Worm (Caenorhabditis elegans) whole organism, L4 larva: ENCODE measurements around the gene T14G11.1.
A peak's percentile ranks its signal among the peaks of the same experiment; 100 is the strongest.

Experiments
- F10B5.3 ChIP-seq: sonication (generic microtip); optimal IDR thresholded peaks from 2 replicates; lab custom pipeline; 2016; ENCODE audit warnings: mild to moderate bottlenecking, missing genetic modification characterization, missing compliant biosample characterization
- F26F4.8 ChIP-seq: fragments of 200-800 bp; sonication (Bioruptor generic); conservative IDR thresholded peaks from 2 replicates; pipeline ENCODE4 v1.3.6; 2022; ENCODE audit warnings: missing genetic modification characterization, missing compliant biosample characterization
- F37D6.2 ChIP-seq: sonication (generic microtip); optimal IDR thresholded peaks from 2 replicates; lab custom pipeline; 2016; ENCODE audit warnings: mild to moderate bottlenecking, missing genetic modification characterization, missing compliant biosample characterization
- F49E8.2 ChIP-seq: sonication (generic microtip); optimal IDR thresholded peaks from 2 replicates; lab custom pipeline; 2016; ENCODE audit warnings: missing compliant biosample characterization, mild to moderate bottlenecking, missing genetic modification characterization, borderline replicate concordance
- T20F7.1 ChIP-seq: fragments of 200-800 bp; sonication (Bioruptor generic); optimal IDR thresholded peaks from 2 replicates; lab custom pipeline; 2018; ENCODE audit warnings: mild to moderate bottlenecking, missing genetic modification characterization, missing compliant biosample characterization
- Y48G9A.11 ChIP-seq: fragments of 200-800 bp; sonication (Bioruptor generic); IDR thresholded peaks from 2 replicates; pipeline ENCODE4 v1.3.6; 2022; ENCODE audit warnings: missing genetic modification reagents, missing genetic modification characterization, missing compliant biosample characterization
- Y75B8A.6 ChIP-seq: fragments of 200-800 bp; sonication (Bioruptor generic); IDR thresholded peaks from 2 replicates; pipeline ENCODE4 v1.3.6; 2022; ENCODE audit warnings: missing genetic modification reagents, missing genetic modification characterization, missing compliant biosample characterization
- ZK337.2 ChIP-seq: fragments of 200-800 bp; sonication (Bioruptor generic); IDR thresholded peaks from 2 replicates; pipeline ENCODE4 v1.3.6; 2022; ENCODE audit warnings: missing genetic modification reagents, missing genetic modification characterization, missing compliant biosample characterization
- ZK546.5 ChIP-seq, 2 experiments: sonication (generic microtip); optimal IDR thresholded peaks; 2 replicates each; lab custom pipeline; 2017; ENCODE audit warnings: missing biosample characterization in 2 of 2, missing genetic modification characterization in 2 of 2
- aha-1 ChIP-seq: fragments of 150-350 bp; peaks from one replicate; lab custom pipeline; 2014; ENCODE audit warnings: missing biosample characterization, missing genetic modification characterization
- ama-1 ChIP-seq: fragments of 150-350 bp; optimal IDR thresholded peaks from 2 replicates; lab custom pipeline; 2014; ENCODE audit warnings: inconsistent platforms, mixed read lengths
- arid-1 ChIP-seq: fragments of 200-800 bp; sonication (Bioruptor generic); conservative IDR thresholded peaks from 2 replicates; pipeline ENCODE4 v1.3.6; 2022; ENCODE audit warnings: missing genetic modification reagents, missing genetic modification characterization, missing compliant biosample characterization
- ceh-20 ChIP-seq: fragments of 200-800 bp; sonication (Bioruptor generic); IDR thresholded peaks from 2 replicates; pipeline ENCODE4 v1.3.6; 2022; ENCODE audit warnings: missing genetic modification reagents, missing genetic modification characterization, missing compliant biosample characterization
- ceh-82 ChIP-seq: sonication (generic microtip); optimal IDR thresholded peaks from 2 replicates; lab custom pipeline; 2017; ENCODE audit warnings: missing biosample characterization, missing genetic modification characterization
- daf-16 ChIP-seq, 3 experiments: sonication (generic microtip); optimal IDR thresholded peaks; 2 replicates each; lab custom pipeline; 2016 to 2017; ENCODE audit warnings: missing genetic modification characterization in 3 of 3, missing genetic modification reagents in 3 of 3, mild to moderate bottlenecking in 2 of 3, missing compliant biosample characterization in 2 of 3, missing biosample characterization in 1 of 3, moderate library complexity in 1 of 3
- dmd-6 ChIP-seq: fragments of 200-800 bp; sonication (Bioruptor generic); IDR thresholded peaks from 2 replicates; pipeline ENCODE4 v1.3.6; 2022; ENCODE audit warnings: missing genetic modification reagents, missing genetic modification characterization, missing compliant biosample characterization
- dmd-9 ChIP-seq: fragments of 200-800 bp; sonication (Bioruptor generic); IDR thresholded peaks from 2 replicates; pipeline ENCODE4 v1.3.6; 2022; ENCODE audit warnings: missing genetic modification reagents, missing genetic modification characterization, missing compliant biosample characterization
- duxl-1 ChIP-seq: sonication (generic microtip); optimal IDR thresholded peaks from 2 replicates; lab custom pipeline; 2016; ENCODE audit warnings: mild to moderate bottlenecking, missing genetic modification characterization, moderate library complexity, missing compliant biosample characterization; ENCODE audit not compliant: poor library complexity
- dve-1 ChIP-seq: sonication (generic microtip); optimal IDR thresholded peaks from 2 replicates; lab custom pipeline; 2017; ENCODE audit warnings: antibody characterized with exemption, mild to moderate bottlenecking, missing genetic modification characterization, missing compliant biosample characterization; ENCODE audit not compliant: insufficient read depth
- jun-1 ChIP-seq: fragments of 150-350 bp; optimal IDR thresholded peaks from 2 replicates; lab custom pipeline; 2014; ENCODE audit warnings: missing biosample characterization, missing genetic modification reagents, missing genetic modification characterization
- lim-7 ChIP-seq: fragments of 200-800 bp; sonication (Bioruptor generic); IDR thresholded peaks from 2 replicates; pipeline ENCODE4 v1.3.6; 2022; ENCODE audit warnings: missing genetic modification characterization, missing compliant biosample characterization
- lin-1 ChIP-seq: fragments of 200-800 bp; sonication (Bioruptor generic); IDR thresholded peaks from 2 replicates; pipeline ENCODE4 v1.3.6; 2022; ENCODE audit warnings: missing genetic modification reagents, missing genetic modification characterization, missing compliant biosample characterization
- lin-15B ChIP-seq: fragments of 150-350 bp; sonication (generic microtip); optimal IDR thresholded peaks from 3 replicates; lab custom pipeline; 2014; ENCODE audit warnings: missing biosample characterization, missing genetic modification characterization
- lin-29 ChIP-seq: fragments of 200-800 bp; sonication (Bioruptor generic); IDR thresholded peaks from 2 replicates; pipeline ENCODE4 v1.3.6; 2022; ENCODE audit warnings: missing genetic modification reagents, missing genetic modification characterization, missing compliant biosample characterization
- lsy-2 ChIP-seq, 2 experiments: fragments of 150-350 bp in 1 of 2; sonication (generic microtip) in 1 of 2; optimal IDR thresholded peaks; 2 replicates each; lab custom pipeline; 2014 to 2017; ENCODE audit warnings: missing biosample characterization in 2 of 2, missing genetic modification characterization in 2 of 2
- madf-5 ChIP-seq, 2 experiments: fragments of 200-800 bp; sonication (Bioruptor generic); IDR thresholded peaks; 2 replicates each; pipeline ENCODE4 v1.3.6; 2022; ENCODE audit warnings: missing compliant biosample characterization in 2 of 2, missing genetic modification characterization in 2 of 2
- madf-9 ChIP-seq: fragments of 200-800 bp; sonication (Bioruptor generic); conservative IDR thresholded peaks from 2 replicates; pipeline ENCODE4 v1.3.6; 2022; ENCODE audit warnings: missing genetic modification reagents, missing genetic modification characterization, missing compliant biosample characterization
- mep-1 ChIP-seq: fragments of 150-350 bp; sonication (generic microtip); optimal IDR thresholded peaks from 3 replicates; lab custom pipeline; 2014; ENCODE audit warnings: missing biosample characterization, missing genetic modification characterization
- mxl-3 ChIP-seq: fragments of 200-800 bp; sonication (Bioruptor generic); optimal IDR thresholded peaks from 2 replicates; lab custom pipeline; 2018; ENCODE audit warnings: mild to moderate bottlenecking, missing genetic modification characterization, missing compliant biosample characterization
- nhr-25 ChIP-seq: sonication (generic microtip); optimal IDR thresholded peaks from 2 replicates; lab custom pipeline; 2017; ENCODE audit warnings: missing genetic modification characterization, mild to moderate bottlenecking, missing compliant biosample characterization, antibody characterized with exemption, moderate library complexity, borderline replicate concordance; ENCODE audit not compliant: insufficient read depth
- nhr-28 ChIP-seq: fragments of 150-350 bp; optimal IDR thresholded peaks from 2 replicates; lab custom pipeline; 2014; ENCODE audit warnings: missing biosample characterization, missing genetic modification characterization
- nhr-41 ChIP-seq: fragments of 200-800 bp; sonication (Bioruptor generic); IDR thresholded peaks from 2 replicates; pipeline ENCODE4 v1.3.6; 2022; ENCODE audit warnings: missing genetic modification reagents, missing genetic modification characterization, missing compliant biosample characterization
- nhr-48 ChIP-seq: sonication (generic microtip); optimal IDR thresholded peaks from 2 replicates; lab custom pipeline; 2016; ENCODE audit warnings: mild to moderate bottlenecking, missing genetic modification characterization, missing compliant biosample characterization
- nhr-6 ChIP-seq: fragments of 150-350 bp; optimal IDR thresholded peaks from 2 replicates; lab custom pipeline; 2014; ENCODE audit warnings: missing biosample characterization, missing genetic modification characterization
- nhr-77 ChIP-seq: fragments of 150-350 bp; optimal IDR thresholded peaks from 2 replicates; lab custom pipeline; 2014; ENCODE audit warnings: missing biosample characterization, missing genetic modification characterization
- pha-4 ChIP-seq, 2 experiments: fragments of 150-350 bp in 1 of 2; fragments of 200-800 bp in 1 of 2; sonication (Bioruptor generic) in 1 of 2; IDR thresholded peaks in 1 of 2; optimal IDR thresholded peaks in 1 of 2; 2 replicates each; pipeline versions ENCODE4 v1.3.6 to Lab custom; 2014 to 2022; ENCODE audit warnings: missing genetic modification characterization in 2 of 2, missing genetic modification reagents in 2 of 2, missing biosample characterization in 1 of 2, missing compliant biosample characterization in 1 of 2
- pqm-1 ChIP-seq: sonication (generic microtip); optimal IDR thresholded peaks from 2 replicates; lab custom pipeline; 2017; ENCODE audit warnings: missing biosample characterization, missing genetic modification characterization
- rbr-2 ChIP-seq: sonication (generic microtip); optimal IDR thresholded peaks from 2 replicates; lab custom pipeline; 2016; ENCODE audit warnings: missing genotype, missing genetic modification characterization, missing compliant biosample characterization
- set-16 ChIP-seq: fragments of 200-800 bp; sonication (Bioruptor generic); IDR thresholded peaks from 2 replicates; pipeline ENCODE4 v1.3.6; 2022; ENCODE audit warnings: missing genetic modification reagents, missing genetic modification characterization, missing compliant biosample characterization
- skn-1 ChIP-seq: fragments of 150-350 bp; optimal IDR thresholded peaks from 2 replicates; lab custom pipeline; 2014; ENCODE audit warnings: missing biosample characterization, missing genetic modification characterization
- snpc-1.2 ChIP-seq: fragments of 200-800 bp; sonication (Bioruptor generic); IDR thresholded peaks from 2 replicates; pipeline ENCODE4 v1.3.6; 2022; ENCODE audit warnings: missing genetic modification reagents, missing genetic modification characterization, missing compliant biosample characterization
- zfp-3 ChIP-seq: fragments of 200-800 bp; sonication (Bioruptor generic); conservative IDR thresholded peaks from 2 replicates; pipeline ENCODE4 v1.3.6; 2022; ENCODE audit warnings: missing genetic modification reagents, missing genetic modification characterization, missing compliant biosample characterization
- ztf-11 ChIP-seq: fragments of 150-350 bp; optimal IDR thresholded peaks from 2 replicates; lab custom pipeline; 2014; ENCODE audit warnings: missing biosample characterization, missing genetic modification characterization
- ztf-7 ChIP-seq: fragments of 150-350 bp; optimal IDR thresholded peaks from 2 replicates; lab custom pipeline; 2014; ENCODE audit warnings: missing biosample characterization, missing genetic modification characterization

T14G11.1 gene

DNA sequence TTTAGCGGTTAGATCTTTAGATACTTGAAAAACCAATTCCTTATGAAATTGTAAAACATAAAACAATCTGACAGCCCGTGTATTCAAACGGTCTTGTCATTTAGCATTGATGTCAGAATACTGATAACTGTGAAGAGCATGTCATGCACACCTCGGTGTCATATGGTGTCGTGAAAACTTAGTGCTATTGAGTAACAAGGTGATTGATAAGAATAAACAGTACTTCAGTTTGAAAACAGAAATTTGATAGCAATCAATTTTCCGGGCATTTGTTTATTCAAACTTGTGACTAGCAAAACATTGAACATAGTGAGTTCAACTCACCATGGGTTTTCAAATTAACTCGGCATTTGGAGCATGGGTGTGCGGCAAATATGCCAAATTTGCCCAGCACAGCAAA lies 6.5 kb downstream of the T14G11.1 start (continued):
- TF ChIP-seq duxl-1 (no peak), nhr-28 (tag; lab: Kevin White, UChicago) (peak; percentile 68), pha-4 (GFP tag; IDR thresholded peaks at IDR 0.05; lab: Robert Waterston, UW) (no peak), pha-4 (tag; optimal IDR thresholded peaks at IDR 0.05; lab: Kevin White, UChicago) (no peak), dmd-6 (peak; percentile 90), madf-5 (GFP tag; IDR thresholded peaks at IDR 0.05; lab: Robert Waterston, UW) (no peak), lim-7 (GFP tag; lab: Robert Waterston, UW) (no peak), lin-1 (peak; percentile 19; the same call in 1 of the 2 replicates), ztf-7 (no peak), mep-1 (tag; lab: Kevin White, UChicago) (peak; percentile 1), zfp-3 (GFP tag; lab: Robert Waterston, UW) (no peak), ZK337.2 (no peak), ceh-20 (no peak), mxl-3 (GFP tag; lab: Kevin White, UChicago) (peak; percentile 28), madf-9 (GFP tag; lab: Robert Waterston, UW) (no peak), pqm-1 (peak; percentile 85), nhr-77 (tag; lab: Kevin White, UChicago) (peak; percentile 62), ceh-82 (tag; lab: Kevin White, UChicago) (no peak), lsy-2 (tag; optimal IDR thresholded peaks at IDR 0.05; lab: Kevin White, UChicago) (peak in 1 of 2 experiments; percentile 23), lin-29 (no peak)

ce11 chrX:2696563-2696962 lies 7.8 kb downstream of the T14G11.1 start:
- TF ChIP-seq ama-1 (lab: Kevin White, UChicago), result no peak
- no peak for TF ChIP-seq dmd-9 (GFP tag; lab: Robert Waterston, UW)
- no peak for TF ChIP-seq daf-16 (GFP tag; optimal IDR thresholded peaks at IDR 0.05; lab: Kevin White, UChicago)
- TF ChIP-seq daf-16 (tag; optimal IDR thresholded peaks at IDR 0.05; lab: Kevin White, UChicago), result peak; percentile 18
- TF ChIP-seq ZK337.2, result peak; percentile 15; the same call in 1 of the 2 replicates
- TF ChIP-seq Y75B8A.6 (GFP tag; lab: Robert Waterston, UW), result no peak
- TF ChIP-seq rbr-2 (tag; lab: Kevin White, UChicago), result no peak
- TF ChIP-seq snpc-1.2 (GFP tag; lab: Robert Waterston, UW), result peak; percentile 37; the same call in 1 of the 2 replicates

ce11 chrX:2697645-2698044 lies 8.9 kb downstream of the T14G11.1 start:
- peak; percentile 38 for TF ChIP-seq aha-1 (tag; lab: Kevin White, UChicago)
- TF ChIP-seq nhr-28 (tag; lab: Kevin White, UChicago), result no peak

DNA sequence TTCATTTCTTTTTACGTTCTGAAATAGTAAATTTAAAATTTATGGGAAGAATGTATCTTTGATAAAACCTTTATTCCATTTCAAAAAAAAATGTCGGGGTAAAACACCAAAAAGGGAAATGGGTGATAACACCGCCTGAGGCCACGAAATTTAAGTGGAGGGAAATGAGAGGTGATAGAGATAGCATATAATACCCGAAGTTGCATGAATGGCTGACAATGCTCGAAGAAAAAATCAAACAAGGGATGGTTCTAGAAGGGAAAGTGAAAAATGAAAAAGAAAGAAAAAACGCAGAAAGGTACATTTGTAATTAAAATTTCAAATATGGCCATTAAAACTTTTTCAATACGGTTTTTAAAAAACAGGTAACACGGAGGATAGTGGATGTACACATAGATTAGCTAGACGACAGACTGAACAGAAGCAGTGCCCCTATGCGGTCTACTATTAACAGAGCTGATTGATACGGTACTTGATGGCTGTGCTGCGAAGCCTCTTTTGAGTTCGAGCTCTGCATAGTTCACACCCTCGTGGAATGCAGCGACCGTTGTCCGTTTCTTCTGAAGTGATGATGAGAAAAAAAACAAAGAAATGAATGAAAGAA lies 9.5 kb downstream of the T14G11.1 start:
- no peak for TF ChIP-seq lsy-2 (tag; optimal IDR thresholded peaks at IDR 0.05; lab: Kevin White, UChicago)
- no peak for TF ChIP-seq skn-1 (tag; lab: Kevin White, UChicago)
- TF ChIP-seq lin-29, result no peak
- TF ChIP-seq F26F4.8 (GFP tag; lab: Robert Waterston, UW), result no peak
- no peak for TF ChIP-seq Y48G9A.11 (GFP tag; lab: Robert Waterston, UW)
- TF ChIP-seq F10B5.3, result no peak
- TF ChIP-seq dve-1 (tag; lab: Kevin White, UChicago), result peak; percentile 64
- TF ChIP-seq lim-7 (GFP tag; lab: Robert Waterston, UW), result no peak
- TF ChIP-seq nhr-48 (tag; lab: Kevin White, UChicago), result no peak
- no peak for TF ChIP-seq daf-16 (GFP tag; optimal IDR thresholded peaks at IDR 0.05; lab: Kevin White, UChicago)
- peak; percentile 69 for TF ChIP-seq daf-16 (tag; optimal IDR thresholded peaks at IDR 0.05; lab: Kevin White, UChicago)
- no peak for TF ChIP-seq F37D6.2 (tag; lab: Kevin White, UChicago)
- TF ChIP-seq ztf-11 (tag; lab: Kevin White, UChicago), result no peak
- peak; percentile 52; the same call in 1 of the 2 replicates for TF ChIP-seq arid-1
- no peak for TF ChIP-seq dmd-6
- TF ChIP-seq ZK546.5 (tag; optimal IDR thresholded peaks at IDR 0.05; lab: Kevin White, UChicago), result no peak
- peak; percentile 19 for TF ChIP-seq duxl-1
- no peak for TF ChIP-seq jun-1
- TF ChIP-seq F49E8.2 (tag; lab: Kevin White, UChicago), result no peak
- TF ChIP-seq set-16 (GFP tag; lab: Robert Waterston, UW), result no peak
- no peak for TF ChIP-seq T20F7.1 (GFP tag; lab: Kevin White, UChicago)
- TF ChIP-seq nhr-25 (tag; lab: Kevin White, UChicago), result no peak
- no peak for TF ChIP-seq snpc-1.2 (GFP tag; lab: Robert Waterston, UW)
- no peak for TF ChIP-seq nhr-41 (GFP tag; lab: Robert Waterston, UW)
- no peak for TF ChIP-seq nhr-6
- no peak for TF ChIP-seq lin-15B
